Fruit fly (Drosophila melanogaster) whole organism, pupa: ENCODE measurements around the gene CG8149.

Source experiments
- CG12605 ChIP-seq: fragments of 200-800 bp; sonication (Bioruptor generic); IDR thresholded peaks from 2 replicates; pipeline ENCODE4 v1.3.6; 2022; ENCODE audit warnings: missing biosample characterization, missing genetic modification characterization
- CG15710 ChIP-seq: fragments of 200-800 bp; sonication (Bioruptor generic); optimal IDR thresholded peaks from 2 replicates; lab custom pipeline; 2018; ENCODE audit warnings: missing biosample characterization, mild to moderate bottlenecking, missing genetic modification characterization, moderate library complexity
- CG17806 ChIP-seq: fragments of 200-800 bp; sonication (Bioruptor generic); optimal IDR thresholded peaks from 2 replicates; lab custom pipeline; 2018; ENCODE audit warnings: missing biosample characterization, mild to moderate bottlenecking, missing genetic modification characterization, moderate library complexity
- CG34367 ChIP-seq: fragments of 200-800 bp; sonication (Bioruptor generic); optimal IDR thresholded peaks from 2 replicates; lab custom pipeline; 2018; ENCODE audit warnings: missing biosample characterization, mild to moderate bottlenecking, missing genetic modification characterization
- CG8301 ChIP-seq: fragments of 200-800 bp; sonication (Bioruptor generic); optimal IDR thresholded peaks from 2 replicates; lab custom pipeline; 2018; ENCODE audit warnings: missing biosample characterization, mild to moderate bottlenecking, missing genetic modification characterization
- EcR ChIP-seq: fragments of 200-800 bp; sonication (Bioruptor generic); optimal IDR thresholded peaks from 3 replicates; lab custom pipeline; 2019; ENCODE audit warnings: missing biosample characterization, missing genetic modification characterization, mild to moderate bottlenecking, moderate library complexity, missing genetic modification reagents
- Ets98B ChIP-seq: fragments of 200-800 bp; sonication (Bioruptor generic); IDR thresholded peaks from 2 replicates; pipeline ENCODE4 v1.3.6; 2022; ENCODE audit warnings: missing biosample characterization, missing genetic modification characterization
- Pif1B ChIP-seq: fragments of 200-800 bp; sonication (Bioruptor generic); optimal IDR thresholded peaks from 3 replicates; lab custom pipeline; 2016; ENCODE audit warnings: missing biosample characterization, missing genetic modification characterization

- TF ChIP-seq EcR (GFP tag; lab: Kevin White, UChicago) (no peak), CG15710 (no peak), CG12605 (GFP tag; lab: Robert Waterston, UW) (no peak; the same call in 1 of the 2 replicates), CG8301 (tag; lab: Kevin White, UChicago) (no peak), CG17806 (tag; lab: Kevin White, UChicago) (no peak), CG34367 (no peak), Pif1B (GFP tag; lab: Kevin White, UChicago) (no peak), Ets98B (GFP tag; lab: Robert Waterston, UW) (no peak; the same call in 1 of the 2 replicates)
Observed at dm6 chr3R:9532437-9533180, 28.2 kb downstream of the CG8149 start, which contains the start of gene by.
